Fruit fly (Drosophila melanogaster) whole organism, prepupa: ENCODE measurements around the gene lsn.

ENCODE experiments used
- CG10631 ChIP-seq: fragments of 200-800 bp; sonication (Bioruptor generic); optimal IDR thresholded peaks from 2 replicates; lab custom pipeline; 2016; ENCODE audit warnings: missing biosample characterization, missing genetic modification characterization
- CG10669 ChIP-seq: fragments of 200-800 bp; sonication (Bioruptor generic); optimal IDR thresholded peaks from 3 replicates; lab custom pipeline; 2018; ENCODE audit warnings: missing biosample characterization, mild to moderate bottlenecking, missing genetic modification characterization, moderate library complexity
- CG11294 ChIP-seq: fragments of 200-800 bp; sonication (Bioruptor generic); IDR thresholded peaks from 2 replicates; pipeline ENCODE4 v1.3.6; 2022; ENCODE audit warnings: missing biosample characterization, missing genetic modification characterization
- CG11762 ChIP-seq: fragments of 200-800 bp; sonication (Bioruptor generic); optimal IDR thresholded peaks from 3 replicates; lab custom pipeline; 2016; ENCODE audit warnings: missing biosample characterization, missing genetic modification characterization; ENCODE audit not compliant: insufficient read depth
- CG15336 ChIP-seq: fragments of 200-800 bp; sonication (Bioruptor generic); IDR thresholded peaks from 2 replicates; pipeline ENCODE4 v1.3.6; 2022; ENCODE audit warnings: missing biosample characterization, missing genetic modification characterization
- CG16779 ChIP-seq: fragments of 200-800 bp; sonication (Bioruptor generic); optimal IDR thresholded peaks from 3 replicates; lab custom pipeline; 2017; ENCODE audit warnings: missing biosample characterization, mild to moderate bottlenecking, missing genetic modification characterization
- CG3032 ChIP-seq: fragments of 200-800 bp; optimal IDR thresholded peaks from 2 replicates; lab custom pipeline; 2019; ENCODE audit warnings: missing biosample characterization, mild to moderate bottlenecking, missing genetic modification characterization, moderate library complexity
- CG31627 ChIP-seq: fragments of 200-800 bp; sonication (Bioruptor generic); optimal IDR thresholded peaks from 3 replicates; lab custom pipeline; 2016; ENCODE audit warnings: missing biosample characterization, missing genetic modification characterization
- CG32006 ChIP-seq: fragments of 200-800 bp; sonication (Bioruptor generic); optimal IDR thresholded peaks from 3 replicates; lab custom pipeline; 2017; ENCODE audit warnings: missing biosample characterization, mild to moderate bottlenecking, missing genetic modification characterization
- CG34406 ChIP-seq: fragments of 200-800 bp; sonication (Bioruptor generic); optimal IDR thresholded peaks from 3 replicates; lab custom pipeline; 2016; ENCODE audit warnings: missing biosample characterization, missing genetic modification characterization
- CG3919 ChIP-seq: fragments of 200-800 bp; sonication (Bioruptor generic); optimal IDR thresholded peaks from 3 replicates; lab custom pipeline; 2016; ENCODE audit warnings: missing biosample characterization, missing genetic modification characterization
- CG4318 ChIP-seq: fragments of 200-800 bp; sonication (Bioruptor generic); optimal IDR thresholded peaks from 3 replicates; lab custom pipeline; 2017; ENCODE audit warnings: missing biosample characterization, mild to moderate bottlenecking, missing genetic modification characterization
- CG6163 ChIP-seq: fragments of 200-800 bp; sonication (Bioruptor generic); IDR thresholded peaks from 3 replicates; pipeline ENCODE4 v1.3.6; 2022; ENCODE audit warnings: missing biosample characterization, missing genetic modification characterization
- CG6276 ChIP-seq: fragments of 200-800 bp; sonication (Bioruptor generic); optimal IDR thresholded peaks from 2 replicates; lab custom pipeline; 2017; ENCODE audit warnings: missing biosample characterization, mild to moderate bottlenecking, missing genetic modification characterization
- CG6792 ChIP-seq: fragments of 200-800 bp; sonication (Bioruptor generic); optimal IDR thresholded peaks from 3 replicates; lab custom pipeline; 2016; ENCODE audit warnings: missing biosample characterization, missing genetic modification characterization
- CG6808 ChIP-seq: fragments of 200-800 bp; sonication (Bioruptor generic); optimal IDR thresholded peaks from 3 replicates; lab custom pipeline; 2017; ENCODE audit warnings: missing biosample characterization, missing genetic modification characterization, mild to moderate bottlenecking, moderate library complexity, missing genetic modification reagents
- CG8119 ChIP-seq: fragments of 200-800 bp; sonication (Bioruptor generic); IDR thresholded peaks from 3 replicates; pipeline ENCODE4 v1.3.6; 2022; ENCODE audit warnings: missing biosample characterization, missing genetic modification characterization
- CG8319 ChIP-seq: fragments of 200-800 bp; sonication (Bioruptor generic); optimal IDR thresholded peaks from 3 replicates; lab custom pipeline; 2016; ENCODE audit warnings: missing biosample characterization, missing genetic modification characterization
- CG8632 ChIP-seq: fragments of 200-800 bp; sonication (Bioruptor generic); optimal IDR thresholded peaks from 3 replicates; lab custom pipeline; 2016; ENCODE audit warnings: missing biosample characterization, missing genetic modification characterization
- CG9139 ChIP-seq: fragments of 200-800 bp; sonication (Bioruptor generic); optimal IDR thresholded peaks from 3 replicates; lab custom pipeline; 2017; ENCODE audit warnings: missing biosample characterization, mild to moderate bottlenecking, missing genetic modification characterization
- Ets96B ChIP-seq: fragments of 200-800 bp; optimal IDR thresholded peaks from 2 replicates; lab custom pipeline; 2019; ENCODE audit warnings: missing biosample characterization, mild to moderate bottlenecking, missing genetic modification characterization, moderate library complexity
- Gug ChIP-seq: fragments of 200-800 bp; sonication (Bioruptor generic); IDR thresholded peaks from 2 replicates; pipeline ENCODE4 v1.3.6; 2022; ENCODE audit warnings: missing biosample characterization, missing genetic modification characterization
- Hr38 ChIP-seq: sonication (Bioruptor generic); optimal IDR thresholded peaks from 2 replicates; lab custom pipeline; 2016; ENCODE audit warnings: missing biosample characterization, missing genetic modification characterization
- Hr39 ChIP-seq: fragments of 200-800 bp; sonication (Bioruptor generic); optimal IDR thresholded peaks from 2 replicates; lab custom pipeline; 2016; ENCODE audit warnings: missing biosample characterization, missing genetic modification characterization
- Hr4 ChIP-seq: fragments of 200-800 bp; sonication (Bioruptor generic); optimal IDR thresholded peaks from 3 replicates; lab custom pipeline; 2016; ENCODE audit warnings: missing biosample characterization, missing genetic modification characterization
- Sox102F ChIP-seq: fragments of 200-800 bp; sonication (Bioruptor generic); optimal IDR thresholded peaks from 2 replicates; lab custom pipeline; 2016; ENCODE audit warnings: missing biosample characterization, mild to moderate bottlenecking, missing genetic modification characterization
- Sox14 ChIP-seq: fragments of 200-800 bp; sonication (Bioruptor generic); optimal IDR thresholded peaks from 3 replicates; lab custom pipeline; 2016; ENCODE audit warnings: missing biosample characterization, missing genetic modification characterization
- Sox15 ChIP-seq: fragments of 200-800 bp; sonication (Bioruptor generic); optimal IDR thresholded peaks from 3 replicates; lab custom pipeline; 2016; ENCODE audit warnings: missing biosample characterization, missing genetic modification characterization
- achi ChIP-seq: fragments of 200-800 bp; sonication (Bioruptor generic); optimal IDR thresholded peaks from 3 replicates; lab custom pipeline; 2016; ENCODE audit warnings: missing biosample characterization, missing genetic modification characterization
- acj6 ChIP-seq: fragments of 200-800 bp; sonication (Bioruptor generic); optimal IDR thresholded peaks from 3 replicates; lab custom pipeline; 2016; ENCODE audit warnings: missing biosample characterization, missing genetic modification characterization
- dsx ChIP-seq: fragments of 200-800 bp; optimal IDR thresholded peaks from 3 replicates; lab custom pipeline; 2019; ENCODE audit warnings: missing biosample characterization, mild to moderate bottlenecking, missing genetic modification characterization, moderate library complexity; ENCODE audit not compliant: poor library complexity, severe bottlenecking
- eg ChIP-seq: fragments of 200-800 bp; sonication (Bioruptor generic); IDR thresholded peaks from 3 replicates; pipeline ENCODE4 v1.3.6; 2022; ENCODE audit warnings: missing biosample characterization, missing genetic modification characterization
- fkh ChIP-seq: fragments of 200-800 bp; sonication (Bioruptor generic); optimal IDR thresholded peaks from 3 replicates; lab custom pipeline; 2017; ENCODE audit warnings: missing biosample characterization, mild to moderate bottlenecking, missing genetic modification characterization, moderate library complexity
- lz ChIP-seq: fragments of 200-800 bp; sonication (Bioruptor generic); optimal IDR thresholded peaks from 3 replicates; lab custom pipeline; 2016; ENCODE audit warnings: missing biosample characterization, missing genetic modification characterization
- ss ChIP-seq, 2 experiments: fragments of 200-800 bp; sonication (Bioruptor generic); optimal IDR thresholded peaks; 2 replicates in 1 of 2; 3 replicates in 1 of 2; lab custom pipeline; 2017 to 2018; ENCODE audit warnings: mild to moderate bottlenecking in 2 of 2, missing biosample characterization in 2 of 2, missing genetic modification characterization in 2 of 2, moderate library complexity in 1 of 2
- svp ChIP-seq: fragments of 200-800 bp; sonication (Bioruptor generic); peaks from one replicate; lab custom pipeline; 2016; ENCODE audit warnings: missing biosample characterization, missing genetic modification characterization
- vri ChIP-seq: fragments of 200-800 bp; sonication (Bioruptor generic); optimal IDR thresholded peaks from 3 replicates; lab custom pipeline; 2016; ENCODE audit warnings: missing biosample characterization, mild to moderate bottlenecking, missing genetic modification characterization

The lsn gene

dm6 chr3R:21874982-21875466 lies 10.1 kb downstream of the lsn start, which contains the start of gene CG6656 (continued):
- TF ChIP-seq ss (GFP tag; optimal IDR thresholded peaks at IDR 0.05; lab: Kevin White, UChicago) (peak; percentile 22 to 49), CG6792 (peak; percentile 17), CG31627 (GFP tag; lab: Kevin White, UChicago) (no peak), Ets96B (tag; lab: Kevin White, UChicago) (peak; percentile 19), Hr38 (no peak), vri (GFP tag; lab: Kevin White, UChicago) (peak; percentile 83), CG8119 (peak; percentile 42; the same call in 2 of the 3 replicates), lz (GFP tag; lab: Kevin White, UChicago) (no peak), CG3919 (GFP tag; lab: Kevin White, UChicago) (peak; percentile 37), dsx (GFP tag; lab: Kevin White, UChicago) (peak; percentile 87), CG9139 (GFP tag; lab: Kevin White, UChicago) (peak; percentile 24), CG6163 (GFP tag; lab: Robert Waterston, UW) (peak; percentile 76; the same call in 2 of the 3 replicates), CG15336 (GFP tag; lab: Robert Waterston, UW) (peak; percentile 64), svp (peak; percentile 58), CG3032 (tag; lab: Kevin White, UChicago) (no peak)

dm6 chr3R:21877636-21878035 lies 12.7 kb downstream of the lsn start, which contains the start of gene P5CDh2:
TSS of gene P5CDh2 (plus strand) at chr3R:21877936.
- TF ChIP-seq vri (GFP tag; lab: Kevin White, UChicago) (no peak), Hr4 (no peak), CG6276 (GFP tag; lab: Kevin White, UChicago) (no peak), acj6 (no peak), CG16779 (tag; lab: Kevin White, UChicago) (no peak), achi (GFP tag; lab: Kevin White, UChicago) (no peak), CG32006 (no peak), Hr39 (no peak), CG4318 (GFP tag; lab: Kevin White, UChicago) (no peak), CG10631 (GFP tag; lab: Kevin White, UChicago) (no peak), CG6163 (GFP tag; lab: Robert Waterston, UW) (no peak)

dm6 chr3R:21878473-21878872 lies 13.5 kb downstream of the lsn start, which contains the start of gene CG34148:
TSS of gene CG34148 (minus strand) at chr3R:21878686.
- TF ChIP-seq CG6808 (GFP tag; lab: Kevin White, UChicago) (no peak), CG10669 (no peak), CG8632 (GFP tag; lab: Kevin White, UChicago) (no peak), CG6276 (GFP tag; lab: Kevin White, UChicago) (no peak), fkh (GFP tag; lab: Kevin White, UChicago) (no peak), dsx (GFP tag; lab: Kevin White, UChicago) (no peak)

dm6 chr3R:21880510-21880909 lies 15.5 kb downstream of the lsn start, which contains the start of gene CG31465:
TSS of gene CG31465 (plus strand) at chr3R:21880810.
- TF ChIP-seq eg (GFP tag; lab: Robert Waterston, UW) (no peak), vri (GFP tag; lab: Kevin White, UChicago) (no peak), Sox102F (GFP tag; lab: Kevin White, UChicago) (no peak), CG6808 (GFP tag; lab: Kevin White, UChicago) (no peak), CG8119 (no peak), CG8319 (no peak), Sox15 (GFP tag; lab: Kevin White, UChicago) (no peak), Sox14 (GFP tag; lab: Kevin White, UChicago) (no peak), Gug (GFP tag; lab: Robert Waterston, UW) (no peak), CG6276 (GFP tag; lab: Kevin White, UChicago) (no peak), CG11762 (no peak), CG11294 (GFP tag; lab: Robert Waterston, UW) (no peak), CG16779 (tag; lab: Kevin White, UChicago) (no peak), CG34406 (GFP tag; lab: Kevin White, UChicago) (no peak)
